Worm (Caenorhabditis elegans) whole organism, mixed stage, embryonic: ENCODE measurements around the gene msp-63.

ENCODE experiments used
- M03D4.4 ChIP-seq: sonication (generic microtip); optimal IDR thresholded peaks from 2 replicates; lab custom pipeline; 2017; ENCODE audit warnings: mild to moderate bottlenecking, missing genetic modification characterization, missing compliant biosample characterization
- bed-3 ChIP-seq: fragments of 200-800 bp; sonication (Bioruptor generic); optimal IDR thresholded peaks from 3 replicates; lab custom pipeline; 2018; ENCODE audit warnings: mild to moderate bottlenecking, missing genetic modification characterization, moderate library complexity, missing compliant biosample characterization
- blmp-1 ChIP-seq: fragments of 150-350 bp; optimal IDR thresholded peaks from 2 replicates; lab custom pipeline; 2014; ENCODE audit warnings: missing biosample characterization, missing genetic modification characterization
- ceh-39 ChIP-seq: fragments of 150-350 bp; optimal IDR thresholded peaks from 2 replicates; lab custom pipeline; 2014; ENCODE audit warnings: missing biosample characterization, missing genetic modification characterization
- ceh-43 ChIP-seq: fragments of 200-800 bp; sonication (Bioruptor generic); optimal IDR thresholded peaks from 2 replicates; lab custom pipeline; 2018; ENCODE audit warnings: mild to moderate bottlenecking, missing genetic modification characterization, moderate library complexity, missing compliant biosample characterization
- ceh-83 ChIP-seq: fragments of 200-800 bp; sonication (Bioruptor generic); optimal IDR thresholded peaks from 2 replicates; lab custom pipeline; 2018; ENCODE audit warnings: mild to moderate bottlenecking, missing genetic modification characterization, missing compliant biosample characterization
- ces-1 ChIP-seq: fragments of 150-350 bp; optimal IDR thresholded peaks from 2 replicates; lab custom pipeline; 2014; ENCODE audit warnings: missing biosample characterization, missing genetic modification reagents, missing genetic modification characterization
- cnd-1 ChIP-seq: fragments of 200-800 bp; sonication (Bioruptor generic); optimal IDR thresholded peaks from 2 replicates; lab custom pipeline; 2018; ENCODE audit warnings: mild to moderate bottlenecking, missing genetic modification characterization, missing compliant biosample characterization
- drap-1 ChIP-seq: fragments of 200-800 bp; sonication (Bioruptor generic); optimal IDR thresholded peaks from 3 replicates; lab custom pipeline; 2018; ENCODE audit warnings: mild to moderate bottlenecking, missing genetic modification characterization, missing compliant biosample characterization
- elt-1 ChIP-seq: sonication (generic microtip); optimal IDR thresholded peaks from 2 replicates; lab custom pipeline; 2017; ENCODE audit warnings: missing genetic modification characterization, mild to moderate bottlenecking, missing compliant biosample characterization, antibody characterized with exemption, moderate library complexity, borderline replicate concordance; ENCODE audit not compliant: insufficient read depth
- elt-3 ChIP-seq: fragments of 150-350 bp; optimal IDR thresholded peaks from 2 replicates; lab custom pipeline; 2014; ENCODE audit warnings: missing biosample characterization, missing genetic modification characterization
- flh-1 ChIP-seq: fragments of 200-800 bp; sonication (Bioruptor generic); optimal IDR thresholded peaks from 2 replicates; lab custom pipeline; 2018; ENCODE audit warnings: mild to moderate bottlenecking, missing genetic modification characterization, moderate library complexity, missing compliant biosample characterization
- ham-2 ChIP-seq: fragments of 200-800 bp; sonication (Bioruptor generic); optimal IDR thresholded peaks from 2 replicates; lab custom pipeline; 2018; ENCODE audit warnings: mild to moderate bottlenecking, missing genetic modification characterization, missing compliant biosample characterization
- hlh-1 ChIP-seq: fragments of 150-350 bp; optimal IDR thresholded peaks from 2 replicates; lab custom pipeline; 2014; ENCODE audit warnings: missing biosample characterization, missing genetic modification reagents, missing genetic modification characterization
- lin-13 ChIP-seq: fragments of 150-350 bp; optimal IDR thresholded peaks from 2 replicates; lab custom pipeline; 2014; ENCODE audit warnings: missing biosample characterization, missing genetic modification characterization
- lin-32 ChIP-seq: fragments of 200-800 bp; sonication (Bioruptor generic); optimal IDR thresholded peaks from 2 replicates; lab custom pipeline; 2018; ENCODE audit warnings: mild to moderate bottlenecking, missing genetic modification characterization, missing compliant biosample characterization
- lsy-2 ChIP-seq: fragments of 150-350 bp; optimal IDR thresholded peaks from 2 replicates; lab custom pipeline; 2014; ENCODE audit warnings: missing biosample characterization, missing genetic modification characterization
- mab-5 ChIP-seq: fragments of 150-350 bp; optimal IDR thresholded peaks from 2 replicates; lab custom pipeline; 2014; ENCODE audit warnings: missing biosample characterization, missing genetic modification characterization
- mep-1 ChIP-seq: fragments of 150-350 bp; optimal IDR thresholded peaks from 2 replicates; lab custom pipeline; 2017; ENCODE audit warnings: missing biosample characterization, missing genetic modification reagents, missing genetic modification characterization, inconsistent platforms
- mls-2 ChIP-seq: sonication (generic microtip); optimal IDR thresholded peaks from 2 replicates; lab custom pipeline; 2016; ENCODE audit warnings: mild to moderate bottlenecking, missing genetic modification characterization, moderate library complexity, missing compliant biosample characterization
- nhr-12 ChIP-seq: fragments of 150-350 bp; optimal IDR thresholded peaks from 2 replicates; lab custom pipeline; 2014; ENCODE audit warnings: missing biosample characterization, missing genetic modification characterization
- nhr-2 ChIP-seq: fragments of 150-350 bp; optimal IDR thresholded peaks from 2 replicates; lab custom pipeline; 2014; ENCODE audit warnings: missing biosample characterization, missing genetic modification characterization
- nhr-237 ChIP-seq: fragments of 150-350 bp; optimal IDR thresholded peaks from 2 replicates; lab custom pipeline; 2014; ENCODE audit warnings: missing biosample characterization, missing genetic modification characterization
- nhr-28 ChIP-seq: fragments of 150-350 bp; optimal IDR thresholded peaks from 2 replicates; lab custom pipeline; 2014; ENCODE audit warnings: missing biosample characterization, missing genetic modification characterization
- nhr-76 ChIP-seq: sonication (generic microtip); optimal IDR thresholded peaks from 2 replicates; lab custom pipeline; 2017; ENCODE audit warnings: missing biosample characterization, missing genetic modification characterization
- pha-4 ChIP-seq: fragments of 150-350 bp; optimal IDR thresholded peaks from 2 replicates; lab custom pipeline; 2018; ENCODE audit warnings: missing biosample characterization, missing genetic modification reagents, missing genetic modification characterization
- sem-2 ChIP-seq: fragments of 200-800 bp; sonication (Bioruptor generic); optimal IDR thresholded peaks from 2 replicates; lab custom pipeline; 2018; ENCODE audit warnings: mild to moderate bottlenecking, missing genetic modification characterization, missing compliant biosample characterization
- snpc-4 ChIP-seq: fragments of 150-350 bp; optimal IDR thresholded peaks from 2 replicates; lab custom pipeline; 2014; ENCODE audit warnings: missing biosample characterization, missing genetic modification characterization
- sptf-1 ChIP-seq: sonication (generic microtip); optimal IDR thresholded peaks from 2 replicates; lab custom pipeline; 2017; ENCODE audit warnings: mild to moderate bottlenecking, missing genetic modification characterization, moderate library complexity, missing compliant biosample characterization
- tbx-8 ChIP-seq: fragments of 200-800 bp; sonication (Bioruptor generic); optimal IDR thresholded peaks from 2 replicates; lab custom pipeline; 2018; ENCODE audit warnings: mild to moderate bottlenecking, missing genetic modification characterization, moderate library complexity, missing compliant biosample characterization
- unc-120 ChIP-seq: sonication (generic microtip); optimal IDR thresholded peaks from 2 replicates; lab custom pipeline; 2017; ENCODE audit warnings: missing genetic modification characterization, missing compliant biosample characterization; ENCODE audit not compliant: poor library complexity, severe bottlenecking
- unc-39 ChIP-seq: fragments of 150-350 bp; optimal IDR thresholded peaks from 2 replicates; lab custom pipeline; 2014; ENCODE audit warnings: missing biosample characterization, missing genetic modification characterization
- unc-62 ChIP-seq: fragments of 150-350 bp; optimal IDR thresholded peaks from 2 replicates; lab custom pipeline; 2014; ENCODE audit warnings: missing biosample characterization, missing genetic modification reagents, missing genetic modification characterization
- zip-8 ChIP-seq: fragments of 150-350 bp; optimal IDR thresholded peaks from 2 replicates; lab custom pipeline; 2014; ENCODE audit warnings: missing biosample characterization, missing genetic modification characterization
- ztf-11 ChIP-seq: fragments of 150-350 bp; optimal IDR thresholded peaks from 2 replicates; lab custom pipeline; 2014; ENCODE audit warnings: missing biosample characterization, missing genetic modification characterization

msp-63 gene

DNA sequence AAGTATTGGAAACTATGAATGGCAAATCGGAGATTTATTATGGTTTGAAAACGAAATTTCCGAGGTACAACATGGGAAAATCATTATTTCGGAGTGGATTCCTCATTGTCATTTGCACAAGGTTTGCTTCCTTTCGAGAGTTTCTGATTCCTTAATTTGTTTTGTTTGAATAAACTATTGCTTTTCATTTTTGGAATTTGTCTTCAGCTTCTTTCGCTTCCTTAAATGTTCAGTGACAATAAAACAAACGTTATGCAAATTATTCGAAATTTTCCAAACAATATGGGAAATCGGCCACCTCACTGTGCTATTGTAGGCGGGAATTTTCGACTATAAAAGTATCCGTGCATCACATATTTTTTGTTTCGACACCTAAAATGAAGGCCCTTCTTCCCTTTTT is 44.6 kb upstream of the msp-63 start, which contains the start of gene nep-25:
Gene nep-25, plus strand, starts transcription at position 375 of the 400 bp plus-strand sequence.
- TF ChIP-seq elt-3 (no peak), unc-39 (tag; lab: Kevin White, UChicago) (no peak), M03D4.4 (no peak), snpc-4 (no peak), nhr-28 (tag; lab: Kevin White, UChicago) (no peak), nhr-12 (tag; lab: Kevin White, UChicago) (no peak), lsy-2 (tag; lab: Kevin White, UChicago) (no peak), pha-4 (no peak), ham-2 (no peak), elt-1 (no peak), tbx-8 (GFP tag; lab: Kevin White, UChicago) (no peak), sptf-1 (no peak), ceh-39 (tag; lab: Kevin White, UChicago) (no peak)

DNA sequence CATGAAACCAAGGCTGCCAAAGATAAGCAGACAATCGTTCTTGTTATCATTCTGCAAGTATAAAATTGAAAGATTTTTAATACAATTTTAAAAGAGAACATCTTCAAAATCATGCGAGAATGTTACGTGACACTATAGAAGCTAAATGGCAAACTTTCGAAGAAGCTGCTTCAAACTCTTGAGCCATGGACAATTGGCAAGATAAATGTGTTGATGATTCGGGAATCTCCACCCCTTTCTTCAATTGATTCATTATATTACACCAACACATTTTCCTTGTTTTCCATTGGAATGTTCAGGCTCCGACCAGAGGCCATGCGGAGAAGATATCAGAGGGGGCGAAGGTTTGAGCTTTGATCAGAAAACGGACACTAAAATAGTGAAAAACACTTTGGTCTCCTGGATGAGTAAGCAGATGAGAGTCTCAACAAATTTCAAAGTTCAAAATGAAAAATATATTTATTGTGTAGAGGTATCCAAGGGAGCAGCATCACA is 43.9 kb upstream of the msp-63 start, which contains the start of gene lec-5:
Gene lec-5, minus strand, starts transcription at position 51 of the 495 bp plus-strand sequence.
- TF ChIP-seq unc-120 (peak; percentile 75), hlh-1 (peak; percentile 55), mab-5 (tag; lab: Kevin White, UChicago) (peak; percentile 58), snpc-4 (no peak), nhr-76 (no peak), unc-62 (GFP tag; lab: Kevin White, UChicago) (peak; percentile 76)
- TF ChIP-seq, all 35 proteins: peak for 4

DNA sequence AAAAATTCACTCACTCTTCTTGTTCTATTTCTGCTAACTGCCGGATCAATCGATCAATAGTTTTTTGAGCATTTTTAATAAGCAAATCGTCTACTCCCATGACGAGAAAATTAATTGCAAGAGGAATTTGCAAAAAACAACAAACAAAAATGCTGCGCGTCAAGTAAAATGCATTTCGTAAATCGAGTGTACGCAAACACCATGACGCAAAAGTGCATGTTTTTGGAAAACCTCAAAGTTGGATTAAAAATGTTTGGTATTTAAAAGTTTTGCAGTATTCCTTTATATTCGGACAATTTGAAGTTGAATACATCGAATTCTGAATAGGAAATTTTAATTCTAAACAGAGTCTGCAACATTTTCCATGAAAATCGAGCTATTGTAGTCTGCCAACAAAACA is 42.0 kb upstream of the msp-63 start, which contains the start of gene ZK1248.19:
Gene ZK1248.19, minus strand, starts transcription at position 188 of the 400 bp plus-strand sequence.
- TF ChIP-seq lsy-2 (tag; lab: Kevin White, UChicago) (no peak), nhr-237 (tag; lab: Kevin White, UChicago) (peak; percentile 7), ces-1 (peak; percentile 41), hlh-1 (peak; percentile 16), ceh-83 (no peak), nhr-12 (tag; lab: Kevin White, UChicago) (no peak)

DNA sequence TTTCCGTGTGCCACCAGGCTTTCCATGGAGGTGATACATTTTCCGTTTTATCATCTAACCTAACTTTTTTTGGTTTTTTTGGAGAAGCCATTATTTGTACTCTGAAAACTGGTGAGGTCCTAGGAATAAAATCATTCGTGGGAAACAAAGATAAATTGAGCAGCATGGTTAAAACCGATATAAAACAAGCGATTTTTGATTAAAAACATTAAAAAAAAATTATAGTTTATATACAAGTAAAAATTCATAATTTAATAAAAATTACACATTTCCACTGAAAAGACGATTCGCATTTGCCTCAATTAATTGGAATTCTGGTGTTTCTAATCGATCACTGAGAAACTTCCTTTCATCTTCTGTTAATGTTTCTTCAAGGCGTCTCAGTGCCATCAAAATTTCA is 41.2 kb upstream of the msp-63 start, which contains the start of gene ZK1248.15:
Gene ZK1248.15, minus strand, starts transcription at position 101 of the 400 bp plus-strand sequence.
- no peak for TF ChIP-seq nhr-12 (tag; lab: Kevin White, UChicago)
- no peak for TF ChIP-seq bed-3 (GFP tag; lab: Kevin White, UChicago)
- no peak for TF ChIP-seq sptf-1
- no peak for TF ChIP-seq nhr-76
- TF ChIP-seq snpc-4, result no peak
- TF ChIP-seq ceh-83, result no peak
- TF ChIP-seq unc-62 (GFP tag; lab: Kevin White, UChicago), result no peak
- no peak for TF ChIP-seq M03D4.4

DNA sequence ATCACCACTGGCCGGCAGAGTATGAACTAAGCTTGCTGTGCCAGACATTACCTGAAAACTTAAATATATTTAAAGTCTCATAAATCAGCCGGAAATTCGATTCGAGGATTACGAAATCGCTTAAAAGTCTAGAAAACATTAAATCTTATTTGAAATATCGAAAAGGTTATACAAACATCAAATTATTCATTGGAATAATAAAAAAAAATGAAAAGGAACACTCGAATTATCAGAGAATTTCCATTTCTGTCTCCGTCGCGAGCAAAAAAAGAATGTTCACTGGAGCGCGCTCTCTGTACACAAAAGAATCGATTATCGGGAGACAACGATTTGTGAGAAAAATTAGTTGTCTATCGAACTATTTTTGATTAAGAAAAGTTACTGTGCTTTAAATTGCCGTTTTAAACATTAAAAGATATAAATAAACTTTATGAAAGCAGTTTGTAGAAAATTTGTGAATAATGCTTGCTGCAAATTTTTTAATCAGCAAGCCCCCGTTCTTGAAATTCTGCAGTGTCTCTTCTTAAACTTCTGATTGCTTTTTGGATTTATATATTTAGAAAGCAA is 39.0 kb upstream of the msp-63 start, which contains the start of gene fzo-1:
Gene fzo-1, minus strand, starts transcription at position 51 of the 567 bp plus-strand sequence.
- TF ChIP-seq pha-4 (no peak), ceh-43 (GFP tag; lab: Kevin White, UChicago) (no peak), ceh-39 (tag; lab: Kevin White, UChicago) (peak; percentile 20), drap-1 (GFP tag; lab: Kevin White, UChicago) (no peak), unc-39 (tag; lab: Kevin White, UChicago) (no peak), nhr-76 (no peak), lin-32 (GFP tag; lab: Kevin White, UChicago) (no peak), sem-2 (GFP tag; lab: Kevin White, UChicago) (no peak), ham-2 (no peak), nhr-28 (tag; lab: Kevin White, UChicago) (no peak), sptf-1 (no peak), ztf-11 (no peak), ces-1 (peak; percentile 82), M03D4.4 (no peak), lin-13 (tag; lab: Kevin White, UChicago) (no peak), unc-120 (peak; percentile 34), elt-1 (no peak), bed-3 (GFP tag; lab: Kevin White, UChicago) (peak; percentile 19), elt-3 (no peak), blmp-1 (tag; lab: Kevin White, UChicago) (no peak), unc-62 (GFP tag; lab: Kevin White, UChicago) (no peak), ceh-83 (peak; percentile 59), lsy-2 (tag; lab: Kevin White, UChicago) (peak; percentile 32), mls-2 (tag; lab: Kevin White, UChicago) (no peak), nhr-237 (tag; lab: Kevin White, UChicago) (peak; percentile 38), snpc-4 (no peak), hlh-1 (no peak), nhr-12 (tag; lab: Kevin White, UChicago) (no peak), cnd-1 (tag; lab: Kevin White, UChicago) (peak; percentile 32), nhr-2 (no peak), zip-8 (tag; lab: Kevin White, UChicago) (no peak), mep-1 (tag; lab: Kevin White, UChicago) (no peak), tbx-8 (GFP tag; lab: Kevin White, UChicago) (no peak), mab-5 (tag; lab: Kevin White, UChicago) (no peak), flh-1 (no peak)
